Worm (Caenorhabditis elegans) whole organism, late embryonic: ENCODE measurements around the gene col-40.

Source experiments
- F13H6.1 ChIP-seq: sonication (generic microtip); optimal IDR thresholded peaks from 2 replicates; lab custom pipeline; 2016; ENCODE audit warnings: missing genetic modification characterization, missing compliant biosample characterization
- K02D7.2 ChIP-seq: sonication (generic microtip); optimal IDR thresholded peaks from 2 replicates; lab custom pipeline; 2017; ENCODE audit warnings: mild to moderate bottlenecking, missing genetic modification characterization, missing compliant biosample characterization
- ceh-18 ChIP-seq: sonication (generic microtip); optimal IDR thresholded peaks from 2 replicates; lab custom pipeline; 2016; ENCODE audit warnings: missing genetic modification characterization, missing compliant biosample characterization
- ceh-22 ChIP-seq: sonication (generic microtip); optimal IDR thresholded peaks from 2 replicates; lab custom pipeline; 2017; ENCODE audit warnings: missing biosample characterization, missing genetic modification characterization
- che-1 ChIP-seq: sonication (generic microtip); optimal IDR thresholded peaks from 2 replicates; lab custom pipeline; 2016; ENCODE audit warnings: mild to moderate bottlenecking, missing genetic modification characterization, missing compliant biosample characterization
- fkh-10 ChIP-seq: fragments of 150-350 bp; optimal IDR thresholded peaks from 2 replicates; lab custom pipeline; 2014; ENCODE audit warnings: missing biosample characterization, missing genetic modification reagents, missing genetic modification characterization
- hlh-15 ChIP-seq: sonication (generic microtip); optimal IDR thresholded peaks from 2 replicates; lab custom pipeline; 2016; ENCODE audit warnings: missing genetic modification characterization, missing compliant biosample characterization
- nfya-1 ChIP-seq: sonication (generic microtip); optimal IDR thresholded peaks from 2 replicates; lab custom pipeline; 2017; ENCODE audit warnings: missing genetic modification characterization, mild to moderate bottlenecking, missing compliant biosample characterization, antibody characterized with exemption, moderate library complexity
- odd-2 ChIP-seq: sonication (generic microtip); optimal IDR thresholded peaks from 2 replicates; lab custom pipeline; 2017; ENCODE audit warnings: antibody characterized with exemption, mild to moderate bottlenecking, missing genetic modification characterization, missing compliant biosample characterization
- pax-1 ChIP-seq: fragments of 150-350 bp; optimal IDR thresholded peaks from 2 replicates; lab custom pipeline; 2014; ENCODE audit warnings: missing biosample characterization, missing genetic modification characterization
- pha-4 ChIP-seq: fragments of 150-350 bp; optimal IDR thresholded peaks from 2 replicates; lab custom pipeline; 2018; ENCODE audit warnings: missing biosample characterization, missing genetic modification reagents, missing genetic modification characterization
- pqm-1 ChIP-seq: sonication (generic microtip); optimal IDR thresholded peaks from 2 replicates; lab custom pipeline; 2016; ENCODE audit warnings: missing genetic modification characterization, missing compliant biosample characterization
- sdc-2 ChIP-seq: sonication (generic microtip); optimal IDR thresholded peaks from 2 replicates; lab custom pipeline; 2016; ENCODE audit warnings: missing genotype, missing genetic modification characterization, missing compliant biosample characterization
- tbx-2 ChIP-seq: sonication (generic microtip); optimal IDR thresholded peaks from 2 replicates; lab custom pipeline; 2016; ENCODE audit warnings: missing genetic modification characterization, missing compliant biosample characterization

DNA sequence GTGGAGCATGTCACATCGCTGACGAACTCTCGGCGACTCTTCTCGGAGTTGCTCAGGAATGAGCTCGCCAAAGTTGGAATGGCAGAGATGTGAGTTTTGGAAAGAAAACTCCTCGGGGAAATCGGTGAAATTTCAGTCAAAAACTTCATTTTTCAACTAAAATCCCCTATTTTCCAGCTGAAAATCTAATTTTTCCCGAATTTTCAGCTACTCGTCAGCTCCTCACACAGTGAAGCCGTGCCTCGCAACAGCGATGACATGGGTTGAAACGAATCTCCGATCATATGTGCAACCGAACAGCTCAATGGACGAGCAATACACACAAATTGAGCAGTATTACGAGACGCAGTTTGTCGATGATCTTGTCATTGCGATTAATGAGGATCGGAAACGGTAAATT is 45.0 kb upstream of the col-40 start:
- TF ChIP-seq tbx-2 (no peak), fkh-10 (GFP tag; lab: Kevin White, UChicago) (no peak), hlh-15 (no peak), odd-2 (no peak), nfya-1 (tag; lab: Kevin White, UChicago) (no peak), K02D7.2 (tag; lab: Kevin White, UChicago) (no peak), ceh-22 (tag; lab: Kevin White, UChicago) (no peak), ceh-18 (tag; lab: Kevin White, UChicago) (no peak), pha-4 (tag; lab: Kevin White, UChicago) (no peak), pax-1 (tag; lab: Kevin White, UChicago) (no peak), sdc-2 (tag; lab: Kevin White, UChicago) (no peak), pqm-1 (tag; lab: Kevin White, UChicago) (no peak), che-1 (tag; lab: Kevin White, UChicago) (no peak), F13H6.1 (no peak)
